Fruit fly (Drosophila melanogaster): ENCODE data around the gene Myc.

The Myc gene

DNA sequence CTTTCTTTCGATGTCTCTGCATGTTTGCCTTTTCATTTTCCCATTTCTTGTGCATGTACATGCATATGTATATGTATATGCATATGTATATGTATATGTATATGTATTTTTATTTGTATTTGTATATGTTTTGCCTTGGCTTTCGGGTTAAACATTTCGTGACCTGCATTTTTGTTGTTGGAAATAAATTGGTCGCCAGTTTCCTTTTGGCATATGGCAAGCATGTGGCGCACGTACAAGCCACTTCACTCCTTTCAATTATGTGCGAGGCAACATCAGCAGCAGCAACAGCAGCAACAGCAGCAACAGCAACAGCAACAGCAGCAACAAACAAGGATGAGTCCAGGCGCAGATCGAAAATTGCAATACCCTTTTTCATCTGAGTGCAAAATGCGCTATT is 21.4 kb upstream of the Myc start:
- TF ChIP-seq svp (GFP tag) (peak; percentile 58), lz (GFP tag; optimal IDR thresholded peaks at IDR 0.05) (no peak)

DNA sequence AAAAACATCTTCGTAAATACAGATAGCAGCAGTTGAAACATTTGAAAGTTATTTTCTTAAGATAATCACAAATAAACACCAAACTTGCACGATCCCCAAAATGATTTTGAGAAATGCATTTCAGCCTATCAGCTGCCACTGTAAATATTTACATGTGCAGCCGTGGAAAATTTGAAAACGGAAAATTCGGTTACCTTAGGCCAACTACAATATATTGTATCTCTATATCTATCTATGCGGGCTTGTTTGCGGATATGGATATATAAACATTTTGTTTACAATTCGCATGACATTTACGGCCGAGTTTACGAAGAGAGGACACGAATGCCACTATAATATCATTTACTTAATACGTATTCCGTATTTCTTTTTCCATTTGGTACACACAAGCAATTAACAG is 18.5 kb upstream of the Myc start:
- TF ChIP-seq Ets96B (tag; optimal IDR thresholded peaks at IDR 0.05) (no peak), fkh (GFP tag; optimal IDR thresholded peaks at IDR 0.05) (peak; percentile 75)

- TF ChIP-seq CG32006 (GFP tag; optimal IDR thresholded peaks at IDR 0.05) (peak; percentile 25), vri (GFP tag; optimal IDR thresholded peaks at IDR 0.05) (no peak), fd85E (GFP tag; optimal IDR thresholded peaks at IDR 0.05) (no peak), Eip78C (GFP tag) (peak; percentile 9), eg (GFP tag; IDR thresholded peaks at IDR 0.05) (0 out of 3 replicates have a peak, but pooled peaks have one; percentile 44), Gug (GFP tag; IDR thresholded peaks at IDR 0.05) (no peak), CG8119 (GFP tag; IDR thresholded peaks at IDR 0.05) (0 out of 3 replicates have a peak, but pooled peaks have one; percentile 21), achi (GFP tag; optimal IDR thresholded peaks at IDR 0.05) (no peak), CG6163 (GFP tag; IDR thresholded peaks at IDR 0.05) (0 out of 3 replicates have a peak, but pooled peaks have one; percentile 38), Eip93F (GFP tag; optimal IDR thresholded peaks at IDR 0.05) (no peak), Ets21C (GFP tag; optimal IDR thresholded peaks at IDR 0.05) (no peak), svp (GFP tag) (peak; percentile 19), fd59A (GFP tag; optimal IDR thresholded peaks at IDR 0.05) (no peak), CG10631 (GFP tag; optimal IDR thresholded peaks at IDR 0.05) (peak; percentile 10)
Observed at dm6 chrX:3355180-3355579, 17.8 kb upstream of the Myc start.

DNA sequence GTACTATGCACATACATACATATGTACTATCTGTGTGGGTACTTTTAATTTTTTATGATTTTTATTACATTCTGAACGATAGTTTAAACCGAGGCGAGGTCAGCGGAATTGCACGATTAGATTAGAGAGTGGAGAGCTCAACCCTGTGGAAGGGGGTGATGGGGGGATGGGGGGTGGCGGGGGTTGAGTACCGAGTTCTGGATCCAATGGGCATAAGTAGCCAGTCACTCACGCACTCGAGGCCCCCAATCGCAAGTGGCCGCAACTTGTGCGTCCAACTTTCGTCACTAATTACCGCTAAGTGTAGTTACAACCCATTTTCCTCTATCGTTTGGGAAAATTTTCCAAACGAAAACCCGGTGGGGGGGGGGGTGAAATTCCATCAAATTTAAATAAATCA is 16.7 kb upstream of the Myc start:
- no peak for TF ChIP-seq CG1621 (tag; optimal IDR thresholded peaks at IDR 0.05)
- TF ChIP-seq CG7368 (GFP tag; optimal IDR thresholded peaks at IDR 0.05), result no peak
- TF ChIP-seq CG6276 (GFP tag; optimal IDR thresholded peaks at IDR 0.05), result no peak
- TF ChIP-seq CG15336 (GFP tag; IDR thresholded peaks at IDR 0.05), result no peak
- no peak for TF ChIP-seq CG6808 (GFP tag; optimal IDR thresholded peaks at IDR 0.05)
- TF ChIP-seq CG34406 (GFP tag; optimal IDR thresholded peaks at IDR 0.05), result no peak
- no peak for TF ChIP-seq esn (GFP tag; optimal IDR thresholded peaks at IDR 0.05)
- TF ChIP-seq CG8632 (GFP tag; optimal IDR thresholded peaks at IDR 0.05), result no peak
- TF ChIP-seq acj6 (GFP tag; optimal IDR thresholded peaks at IDR 0.05), result no peak
- no peak for TF ChIP-seq CG11902 (GFP tag; optimal IDR thresholded peaks at IDR 0.05)
- TF ChIP-seq CG10631 (GFP tag; optimal IDR thresholded peaks at IDR 0.05), result no peak
- no peak for TF ChIP-seq CG32006 (GFP tag; optimal IDR thresholded peaks at IDR 0.05)
- no peak for TF ChIP-seq Eip78C (GFP tag)
- no peak for TF ChIP-seq CG6854 (GFP tag; optimal IDR thresholded peaks at IDR 0.05)
- no peak for TF ChIP-seq Hr39 (GFP tag; optimal IDR thresholded peaks at IDR 0.05)
- TF ChIP-seq OdsH (GFP tag; optimal IDR thresholded peaks at IDR 0.05), result no peak
- TF ChIP-seq vri (GFP tag; optimal IDR thresholded peaks at IDR 0.05), result no peak
- no peak for TF ChIP-seq Met (GFP tag; optimal IDR thresholded peaks at IDR 0.05)

DNA sequence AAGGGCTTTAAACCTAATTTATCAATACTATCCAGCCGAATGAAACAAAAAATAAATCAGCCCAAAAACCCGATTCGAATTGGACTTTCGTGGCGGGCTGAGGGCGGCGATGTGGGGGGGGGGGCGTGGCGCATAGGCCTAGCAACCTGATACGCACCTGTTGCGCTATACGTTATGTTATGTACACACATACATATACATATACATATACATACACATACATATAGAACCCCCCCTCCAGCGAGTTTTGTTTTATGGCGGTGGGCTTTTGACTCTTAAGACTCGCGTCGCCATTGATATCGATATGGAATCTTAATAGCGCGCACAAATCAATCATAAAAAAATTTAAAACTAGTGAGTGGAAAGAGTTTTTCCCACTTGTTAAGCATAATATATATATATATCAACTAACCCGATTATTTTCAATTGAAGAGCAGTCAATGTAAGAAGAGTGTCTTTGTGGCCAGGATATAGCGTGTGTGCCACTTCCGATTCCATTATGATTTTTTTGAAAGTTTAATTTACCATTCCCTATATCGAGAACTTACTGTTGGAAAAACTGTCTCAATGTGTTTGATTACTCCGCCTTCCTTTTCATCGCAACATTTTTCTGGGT is 15.9 kb upstream of the Myc start:
- TF ChIP-seq Smox (GFP tag; optimal IDR thresholded peaks at IDR 0.05) (no peak), net (GFP tag; optimal IDR thresholded peaks at IDR 0.05) (no peak), CG4318 (GFP tag; optimal IDR thresholded peaks at IDR 0.05) (no peak), Eip93F (GFP tag; optimal IDR thresholded peaks at IDR 0.05) (no peak), acj6 (GFP tag; optimal IDR thresholded peaks at IDR 0.05) (no peak), CG8632 (GFP tag; optimal IDR thresholded peaks at IDR 0.05) (no peak), esn (GFP tag; optimal IDR thresholded peaks at IDR 0.05) (no peak), cyc (GFP tag; optimal IDR thresholded peaks at IDR 0.05) (no peak), fd59A (GFP tag; optimal IDR thresholded peaks at IDR 0.05) (no peak), CG11294 (GFP tag; IDR thresholded peaks at IDR 0.05) (no peak), dsx (GFP tag; optimal IDR thresholded peaks at IDR 0.05; ENCODE audit: poor library complexity, severe bottlenecking) (no peak), CG11762 (GFP tag; optimal IDR thresholded peaks at IDR 0.05; ENCODE audit: insufficient read depth) (no peak), CG6792 (GFP tag; optimal IDR thresholded peaks at IDR 0.05) (no peak), CG31627 (GFP tag; optimal IDR thresholded peaks at IDR 0.05) (no peak), Eip78C (GFP tag) (no peak), fd85E (GFP tag; optimal IDR thresholded peaks at IDR 0.05) (no peak)

Data from whole organism, prepupa.